Fruit fly (Drosophila melanogaster): Measurements from ENCODE around the gene CG4743.

CG4743 gene

dm6 chr3R:25684859-25685258, 4.5 kb upstream of the CG4743 start, which contains the start of gene RpL27 (continued):
- peak; percentile 81; the same call in 2 of the 3 replicates for TF ChIP-seq CG17361 (GFP tag; IDR thresholded peaks at IDR 0.05)
- peak; percentile 66 to 67 for TF ChIP-seq Hr51 (GFP tag; optimal IDR thresholded peaks at IDR 0.05)
- TF ChIP-seq mirr (GFP tag; optimal IDR thresholded peaks at IDR 0.05), result peak; percentile 86
- peak; percentile 81 for TF ChIP-seq CG12104 (GFP tag; optimal IDR thresholded peaks at IDR 0.05)
- peak; percentile 81 for TF ChIP-seq CG10267 (tag; optimal IDR thresholded peaks at IDR 0.05)
- TF ChIP-seq CG8359 (GFP tag; optimal IDR thresholded peaks at IDR 0.05; ENCODE audit: borderline replicate concordance), result peak; percentile 75
- peak; percentile 82 for TF ChIP-seq HmgZ (tag; optimal IDR thresholded peaks at IDR 0.05)
- TF ChIP-seq Dfd (GFP tag; optimal IDR thresholded peaks at IDR 0.05), result no peak
- peak; percentile 64 for TF ChIP-seq CG12219 (GFP tag; optimal IDR thresholded peaks at IDR 0.05)
- peak; percentile 75 for TF ChIP-seq Asciz (GFP tag; optimal IDR thresholded peaks at IDR 0.05)
- peak; percentile 73 for TF ChIP-seq CG14050 (GFP tag; IDR thresholded peaks at IDR 0.05)
- TF ChIP-seq CG5953 (GFP tag; IDR thresholded peaks at IDR 0.05), result peak; percentile 65
- peak; percentile 51; the same call in 1 of the 2 replicates for TF ChIP-seq seq (GFP tag; IDR thresholded peaks at IDR 0.05)
- TF ChIP-seq pros (GFP tag; optimal IDR thresholded peaks at IDR 0.05), result no peak
- peak; percentile 30 for TF ChIP-seq da (GFP tag; optimal IDR thresholded peaks at IDR 0.05)
- peak; percentile 75 for TF ChIP-seq CrebB (tag; optimal IDR thresholded peaks at IDR 0.05)
- TF ChIP-seq usp (GFP tag; optimal IDR thresholded peaks at IDR 0.05), result no peak
- TF ChIP-seq CG18599 (GFP tag; optimal IDR thresholded peaks at IDR 0.05), result peak; percentile 83
- TF ChIP-seq CG8089 (GFP tag; optimal IDR thresholded peaks at IDR 0.05), result peak; percentile 67
- TF ChIP-seq CG12299 (tag; optimal IDR thresholded peaks at IDR 0.05), result peak; percentile 84
- peak; percentile 66 for TF ChIP-seq Bteb2 (GFP tag; optimal IDR thresholded peaks at IDR 0.05)
- no peak for TF ChIP-seq CG6689 (GFP tag; IDR thresholded peaks at IDR 0.05)
- peak; percentile 49 for TF ChIP-seq chn (GFP tag; optimal IDR thresholded peaks at IDR 0.05)
- TF ChIP-seq D19B (GFP tag; optimal IDR thresholded peaks at IDR 0.05), result peak; percentile 63
- peak in 1 of 3 experiments; percentile 67 for TF ChIP-seq Stat92E (GFP tag; optimal IDR thresholded peaks at IDR 0.05)
- TF ChIP-seq onecut (GFP tag; IDR thresholded peaks at IDR 0.05), result peak; percentile 85
- peak; percentile 81 for TF ChIP-seq maf-S (GFP tag; optimal IDR thresholded peaks at IDR 0.05)
- TF ChIP-seq gcm2 (GFP tag; optimal IDR thresholded peaks at IDR 0.05), result peak; percentile 85
- peak; percentile 63 for TF ChIP-seq Myb (GFP tag; optimal IDR thresholded peaks at IDR 0.05)
- TF ChIP-seq ATbp (GFP tag; optimal IDR thresholded peaks at IDR 0.05), result peak; percentile 71
- peak; percentile 84 for TF ChIP-seq HHEX (GFP tag; optimal IDR thresholded peaks at IDR 0.05)
- no peak for TF ChIP-seq sd (tag; optimal IDR thresholded peaks at IDR 0.05)
- peak; percentile 97 for TF ChIP-seq MESR4 (GFP tag; optimal IDR thresholded peaks at IDR 0.05)
- peak; percentile 57 for TF ChIP-seq Atf3 (GFP tag; optimal IDR thresholded peaks at IDR 0.05)
- TF ChIP-seq croc (GFP tag; conservative IDR thresholded peaks at IDR 0.05), result peak; percentile 44; the same call in 2 of the 3 replicates
- TF ChIP-seq pita (GFP tag; optimal IDR thresholded peaks at IDR 0.05), result no peak
- TF ChIP-seq dmrt11E (tag; optimal IDR thresholded peaks at IDR 0.05), result peak; percentile 64
- TF ChIP-seq Chrac-16 (GFP tag; optimal IDR thresholded peaks at IDR 0.05), result peak; percentile 31
- peak; percentile 86 for TF ChIP-seq sob (GFP tag; IDR thresholded peaks at IDR 0.05)
- peak; percentile 96 for TF ChIP-seq caup (GFP tag; optimal IDR thresholded peaks at IDR 0.05; ENCODE audit: severe bottlenecking)
- TF ChIP-seq CG11093 (GFP tag; IDR thresholded peaks at IDR 0.05), result no peak
- TF ChIP-seq Side (GFP tag; optimal IDR thresholded peaks at IDR 0.05), result peak; percentile 84
- TF ChIP-seq zen2 (GFP tag; IDR thresholded peaks at IDR 0.05; ENCODE audit: partially characterized antibody), result no peak
- TF ChIP-seq eyg (GFP tag; optimal IDR thresholded peaks at IDR 0.05), result peak; percentile 71
- TF ChIP-seq Hsf (GFP tag; optimal IDR thresholded peaks at IDR 0.05), result peak; percentile 77
- TF ChIP-seq CG1024 (GFP tag; IDR thresholded peaks at IDR 0.05), result peak; percentile 63; the same call in 1 of the 2 replicates
- peak; percentile 76 for TF ChIP-seq amos (GFP tag; IDR thresholded peaks at IDR 0.05; ENCODE audit: partially characterized antibody)
- peak; percentile 63 for TF ChIP-seq run (tag; optimal IDR thresholded peaks at IDR 0.05)
- peak; percentile 88 for TF ChIP-seq Vsx1 (GFP tag; optimal IDR thresholded peaks at IDR 0.05)
- TF ChIP-seq stc (GFP tag; IDR thresholded peaks at IDR 0.05), result peak; percentile 73

Measured in whole organism, embryonic.